Fruit fly (Drosophila melanogaster) whole organism: ENCODE results near the gene Faa.

Experiments used
- CG8478 ChIP-seq: fragments of >200 bp; optimal IDR thresholded peaks from 2 replicates; lab custom pipeline; 2018; ENCODE audit warnings: inconsistent platforms
- pan ChIP-seq: fragments of >200 bp; optimal IDR thresholded peaks from 2 replicates; lab custom pipeline; 2017

DNA sequence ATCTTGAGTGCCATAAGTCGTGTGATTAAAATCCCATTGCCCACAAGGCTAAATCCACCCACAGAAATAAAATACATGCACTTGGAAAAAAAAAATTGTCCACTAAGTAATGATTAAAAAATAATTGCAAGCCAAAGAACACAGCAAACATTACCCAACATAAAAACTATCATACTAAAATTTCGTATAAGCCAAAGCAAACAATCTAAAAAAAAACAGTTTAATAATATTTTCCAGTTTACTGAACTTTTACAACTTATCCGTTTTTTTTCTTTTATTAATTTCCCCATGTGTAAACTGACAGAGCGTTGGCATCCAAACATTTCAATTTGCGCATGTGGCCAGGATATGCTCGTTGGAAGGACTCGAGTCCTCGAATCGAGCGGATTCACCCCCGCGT, 6.5 kb upstream of the Faa start:
- TF ChIP-seq pan (lab: Kevin White, UChicago) (no peak), CG8478 (lab: Kevin White, UChicago) (no peak)
